Fruit fly (Drosophila melanogaster) whole organism, embryonic: ENCODE measurements around the gene kin17.

ENCODE experiments used
- CG5953 ChIP-seq: fragments of 200-800 bp; sonication (Bioruptor generic); IDR thresholded peaks from 2 replicates; pipeline ENCODE4 v1.3.6; 2022; ENCODE audit warnings: missing biosample characterization, missing genetic modification characterization
- HmgD ChIP-seq: fragments of 200-800 bp; sonication (Bioruptor generic); optimal IDR thresholded peaks from 3 replicates; lab custom pipeline; 2016; ENCODE audit warnings: missing biosample characterization, missing genetic modification characterization
- Nf-YA ChIP-seq: fragments of 200-800 bp; sonication (Bioruptor generic); IDR thresholded peaks from 2 replicates; pipeline ENCODE4 v1.3.6; 2022; ENCODE audit warnings: missing biosample characterization, missing genetic modification characterization
- cas ChIP-seq: fragments of 200-800 bp; sonication (Bioruptor generic); IDR thresholded peaks from 2 replicates; pipeline ENCODE4 v1.3.6; 2022; ENCODE audit warnings: missing biosample characterization, missing genetic modification characterization
- en ChIP-seq: fragments of 200-800 bp; sonication (Bioruptor generic); optimal IDR thresholded peaks from 2 replicates; lab custom pipeline; 2016; ENCODE audit warnings: missing biosample characterization, missing genetic modification characterization
- fd102C ChIP-seq: fragments of 200-800 bp; sonication (Bioruptor generic); optimal IDR thresholded peaks from 2 replicates; lab custom pipeline; 2018; ENCODE audit warnings: missing biosample characterization, mild to moderate bottlenecking, missing genetic modification characterization, moderate library complexity
- her ChIP-seq: fragments of 200-800 bp; sonication (Bioruptor generic); optimal IDR thresholded peaks from 2 replicates; lab custom pipeline; 2016; ENCODE audit warnings: missing biosample characterization, missing genetic modification characterization
- kay ChIP-seq: fragments of 200-800 bp; sonication (Bioruptor generic); optimal IDR thresholded peaks from 2 replicates; lab custom pipeline; 2016; ENCODE audit warnings: missing biosample characterization, missing genetic modification characterization
- org-1 ChIP-seq: fragments of 200-800 bp; sonication (Bioruptor generic); optimal IDR thresholded peaks from 2 replicates; lab custom pipeline; 2017; ENCODE audit warnings: missing biosample characterization, missing genetic modification characterization

- no peak for TF ChIP-seq fd102C (GFP tag; lab: Kevin White, UChicago)
- no peak for TF ChIP-seq her (GFP tag; lab: Kevin White, UChicago)
- no peak for TF ChIP-seq org-1 (GFP tag; lab: Kevin White, UChicago)
- TF ChIP-seq en = no peak
- no peak for TF ChIP-seq kay (GFP tag; lab: Kevin White, UChicago)
- no peak for TF ChIP-seq cas (GFP tag; lab: Robert Waterston, UW)
- TF ChIP-seq Nf-YA (GFP tag; lab: Robert Waterston, UW) = no peak
- TF ChIP-seq CG5953 (GFP tag; lab: Robert Waterston, UW) = no peak
- no peak for TF ChIP-seq HmgD (GFP tag; lab: Kevin White, UChicago)
Observed at dm6 chr3L:20403493-20404379, 47.1 kb downstream of the kin17 start.
